Fruit fly (Drosophila melanogaster) Kc167 (cell line): ENCODE measurements around the gene CG14115.

Experiments used
- Myc ChIP-seq: fragments of >200 bp; optimal IDR thresholded peaks from 2 replicates; lab custom pipeline; 2017; ENCODE audit warnings: missing external identifiers
- Sin3A ChIP-seq: fragments of >200 bp; optimal IDR thresholded peaks from 2 replicates; lab custom pipeline; 2018; ENCODE audit warnings: missing external identifiers
- h ChIP-seq: fragments of >200 bp; optimal IDR thresholded peaks from 3 replicates; lab custom pipeline; 2018; ENCODE audit warnings: missing external identifiers
- insv ChIP-seq: fragments of >200 bp; optimal IDR thresholded peaks from 3 replicates; lab custom pipeline; 2018; ENCODE audit warnings: missing external identifiers
- psq ChIP-seq: fragments of >200 bp; optimal IDR thresholded peaks from 2 replicates; lab custom pipeline; 2017; ENCODE audit warnings: missing external identifiers
- ttk ChIP-seq: sonication (Bioruptor generic); optimal IDR thresholded peaks from 2 replicates; lab custom pipeline; 2017; ENCODE audit warnings: missing external identifiers

CG14115 gene

DNA sequence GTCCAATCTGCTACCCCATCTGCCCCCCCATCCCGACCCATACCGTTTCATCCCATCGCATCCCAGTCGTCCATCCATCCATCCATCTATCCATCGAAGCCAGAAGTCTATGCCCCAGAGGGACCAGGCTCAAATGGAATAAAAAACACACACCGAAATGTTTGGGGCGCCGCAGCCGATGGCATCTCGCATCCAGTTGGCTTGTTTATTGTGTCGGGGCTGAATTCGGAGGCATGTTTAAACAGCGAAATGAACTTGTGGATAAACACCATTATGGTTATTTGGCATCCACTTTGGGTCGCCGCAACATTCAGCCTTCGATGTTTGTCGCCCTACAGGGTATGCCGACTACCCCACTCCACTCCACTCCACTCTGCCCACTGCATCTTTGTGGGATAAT, 19.2 kb upstream of the CG14115 start:
- no peak for TF ChIP-seq Sin3A (lab: Kevin White, UChicago)
- no peak for TF ChIP-seq ttk
- TF ChIP-seq h (lab: Kevin White, UChicago), result no peak
- no peak for TF ChIP-seq psq (lab: Kevin White, UChicago)
- no peak for TF ChIP-seq Myc
- TF ChIP-seq insv (lab: Kevin White, UChicago), result no peak

DNA sequence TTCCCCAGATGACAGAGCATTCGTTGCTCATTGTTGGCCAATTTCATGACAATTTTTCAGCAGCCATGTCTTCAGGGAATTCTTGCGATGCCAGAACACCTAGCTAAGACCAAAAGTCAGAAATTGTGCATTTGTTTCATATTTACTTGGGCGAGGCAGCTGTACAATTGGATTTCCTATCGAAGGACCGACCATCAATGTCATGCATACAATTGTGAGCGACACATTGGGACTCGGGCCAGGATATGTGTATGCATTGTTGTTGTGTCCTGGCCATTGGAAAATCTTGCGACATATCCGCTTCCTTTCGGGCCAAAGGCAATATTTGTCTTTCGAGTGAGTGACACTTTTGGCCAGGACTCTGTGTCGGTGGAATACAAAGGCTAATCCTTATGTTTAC, 16.1 kb upstream of the CG14115 start:
- TF ChIP-seq Sin3A (lab: Kevin White, UChicago) (no peak), psq (lab: Kevin White, UChicago) (no peak), Myc (no peak), ttk (no peak), h (lab: Kevin White, UChicago) (no peak), insv (lab: Kevin White, UChicago) (no peak)

- no peak for TF ChIP-seq ttk
- no peak for TF ChIP-seq insv (lab: Kevin White, UChicago)
- TF ChIP-seq Myc, result no peak
- no peak for TF ChIP-seq psq (lab: Kevin White, UChicago)
- no peak for TF ChIP-seq h (lab: Kevin White, UChicago)
- TF ChIP-seq Sin3A (lab: Kevin White, UChicago), result no peak
Observed at dm6 chr3L:13074084-13074624, 12.9 kb upstream of the CG14115 start.

DNA sequence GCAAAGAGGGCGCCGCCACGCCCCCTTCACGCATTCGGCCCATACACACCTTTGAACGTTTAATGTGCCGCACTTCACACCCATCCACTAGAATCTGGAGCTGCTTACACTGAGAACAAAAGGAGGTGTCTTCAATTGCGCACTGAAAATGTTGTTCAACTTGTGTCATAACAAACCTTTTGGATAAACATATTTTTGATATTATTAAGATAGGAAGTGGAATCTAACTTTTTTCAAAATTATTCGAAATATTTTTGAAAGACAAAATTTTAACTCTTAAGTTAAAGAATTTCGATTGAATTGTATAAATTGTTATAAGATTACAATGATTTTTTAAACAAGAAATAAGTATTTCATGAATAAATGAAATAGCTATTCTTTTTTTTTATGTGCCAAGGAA, 7.1 kb upstream of the CG14115 start:
- no peak for TF ChIP-seq ttk
- TF ChIP-seq Sin3A (lab: Kevin White, UChicago), result no peak
- TF ChIP-seq Myc, result no peak
- TF ChIP-seq psq (lab: Kevin White, UChicago), result no peak
- no peak for TF ChIP-seq h (lab: Kevin White, UChicago)
- TF ChIP-seq insv (lab: Kevin White, UChicago), result no peak

- TF ChIP-seq Sin3A (lab: Kevin White, UChicago), result no peak
- no peak for TF ChIP-seq Myc
- no peak for TF ChIP-seq insv (lab: Kevin White, UChicago)
Observed at dm6 chr3L:13066220-13066619, 5.0 kb upstream of the CG14115 start.

DNA sequence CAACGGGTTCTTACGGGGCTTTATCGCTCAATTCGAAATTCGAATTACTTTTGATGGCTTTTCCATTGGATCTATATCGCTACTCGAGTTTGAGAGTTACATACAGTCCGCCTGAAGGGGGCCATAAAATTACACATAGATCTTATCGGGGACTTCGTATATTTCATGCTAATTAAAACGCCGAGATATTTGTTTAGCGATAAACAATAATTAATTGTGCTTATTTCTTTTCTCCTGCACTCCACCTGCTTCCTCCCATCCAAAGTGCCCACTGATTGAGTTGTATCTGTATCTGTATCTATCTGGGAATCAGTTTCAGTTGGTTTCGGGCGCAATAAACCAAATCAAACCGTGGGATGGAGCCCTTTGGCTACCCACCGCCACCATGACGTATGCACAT, 4.4 kb upstream of the CG14115 start:
- TF ChIP-seq psq (lab: Kevin White, UChicago) (no peak), Myc (no peak)

dm6 chr3L:13064935-13065334, 3.7 kb upstream of the CG14115 start:
- no peak for TF ChIP-seq Sin3A (lab: Kevin White, UChicago)
- no peak for TF ChIP-seq ttk
- TF ChIP-seq Myc, result no peak
- no peak for TF ChIP-seq psq (lab: Kevin White, UChicago)
- no peak for TF ChIP-seq h (lab: Kevin White, UChicago)
- no peak for TF ChIP-seq insv (lab: Kevin White, UChicago)

- TF ChIP-seq ttk (no peak), psq (lab: Kevin White, UChicago) (no peak), insv (lab: Kevin White, UChicago) (no peak), h (lab: Kevin White, UChicago) (no peak), Sin3A (lab: Kevin White, UChicago) (no peak), Myc (no peak)
Observed at dm6 chr3L:13064346-13064745, 3.1 kb upstream of the CG14115 start.

dm6 chr3L:13062746-13063145, 1.5 kb upstream of the CG14115 start, which contains the start of gene CG34429:
Gene CG34429, plus strand, starts transcription at chr3L:13063046.
- no peak for TF ChIP-seq ttk
- TF ChIP-seq Sin3A (lab: Kevin White, UChicago), result no peak
- TF ChIP-seq h (lab: Kevin White, UChicago), result no peak
- TF ChIP-seq psq (lab: Kevin White, UChicago), result no peak
- no peak for TF ChIP-seq insv (lab: Kevin White, UChicago)
- TF ChIP-seq Myc, result no peak

DNA sequence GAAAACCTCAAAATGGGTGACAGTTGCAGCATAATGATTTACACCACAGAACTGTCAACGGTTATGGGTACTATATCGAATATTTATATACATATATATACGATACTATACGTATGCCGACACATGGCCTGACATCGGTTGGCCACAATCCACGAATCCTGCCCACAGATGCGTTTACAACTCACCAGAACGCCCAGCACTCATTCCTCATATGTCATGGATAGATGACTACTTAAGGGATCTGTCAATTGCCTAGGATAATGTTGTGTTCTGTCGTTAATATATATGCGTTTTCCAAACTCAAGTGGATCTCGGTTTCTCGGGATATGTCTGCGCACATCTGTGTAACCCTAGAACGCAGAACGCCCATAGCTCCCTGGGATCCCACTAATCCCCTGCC, 2.8 kb downstream of the CG14115 start:
- TF ChIP-seq insv (lab: Kevin White, UChicago) (no peak), Myc (no peak), Sin3A (lab: Kevin White, UChicago) (no peak), h (lab: Kevin White, UChicago) (no peak), ttk (no peak), psq (lab: Kevin White, UChicago) (no peak)

DNA sequence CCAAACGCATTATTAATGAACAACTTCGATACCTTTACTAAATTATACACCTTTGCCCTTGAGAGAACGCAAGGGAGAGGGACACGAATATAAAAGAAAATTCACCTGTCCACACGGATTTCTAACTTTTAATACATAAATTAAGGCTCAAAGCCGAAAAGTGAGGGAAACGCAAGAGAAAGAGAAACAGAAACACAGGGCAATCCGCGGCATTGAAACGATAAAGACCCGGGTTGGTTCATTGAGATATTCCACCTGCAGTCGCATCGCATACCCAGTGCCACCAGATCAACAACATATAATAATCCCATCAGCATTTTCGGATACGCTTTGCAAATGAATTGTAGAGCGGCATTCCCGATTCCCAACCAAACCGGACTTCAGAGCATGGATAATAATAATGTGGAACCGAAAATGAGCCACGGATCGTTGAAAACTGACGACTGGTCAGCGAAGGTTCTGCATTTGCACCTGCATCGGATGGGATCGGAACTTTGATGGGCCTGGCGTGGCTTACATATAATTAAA, 10.5 kb downstream of the CG14115 start:
- TF ChIP-seq insv (lab: Kevin White, UChicago) (no peak), ttk (no peak), psq (lab: Kevin White, UChicago) (no peak), Myc (no peak), Sin3A (lab: Kevin White, UChicago) (no peak), h (lab: Kevin White, UChicago) (no peak)

dm6 chr3L:13049671-13050070, 11.6 kb downstream of the CG14115 start:
- TF ChIP-seq insv (lab: Kevin White, UChicago) (no peak), Sin3A (lab: Kevin White, UChicago) (no peak), psq (lab: Kevin White, UChicago) (no peak), h (lab: Kevin White, UChicago) (no peak), ttk (no peak), Myc (no peak)

dm6 chr3L:13046758-13047157, 14.5 kb downstream of the CG14115 start, which contains the start of gene CG11279:
Gene CG11279, plus strand, starts transcription at chr3L:13046977.
- TF ChIP-seq Myc (no peak), Sin3A (lab: Kevin White, UChicago) (no peak), psq (lab: Kevin White, UChicago) (no peak)
